Fruit fly (Drosophila melanogaster) Kc167 (cell line): Measurements from ENCODE around the gene PGRP-SA.

Experiments used
- Sin3A ChIP-seq: fragments of >200 bp; optimal IDR thresholded peaks from 2 replicates; lab custom pipeline; 2018; ENCODE audit warnings: missing external identifiers
- h ChIP-seq: fragments of >200 bp; optimal IDR thresholded peaks from 3 replicates; lab custom pipeline; 2018; ENCODE audit warnings: missing external identifiers
- insv ChIP-seq: fragments of >200 bp; optimal IDR thresholded peaks from 3 replicates; lab custom pipeline; 2018; ENCODE audit warnings: missing external identifiers
- psq ChIP-seq: fragments of >200 bp; optimal IDR thresholded peaks from 2 replicates; lab custom pipeline; 2017; ENCODE audit warnings: missing external identifiers
- ttk ChIP-seq: sonication (Bioruptor generic); optimal IDR thresholded peaks from 2 replicates; lab custom pipeline; 2017; ENCODE audit warnings: missing external identifiers

DNA sequence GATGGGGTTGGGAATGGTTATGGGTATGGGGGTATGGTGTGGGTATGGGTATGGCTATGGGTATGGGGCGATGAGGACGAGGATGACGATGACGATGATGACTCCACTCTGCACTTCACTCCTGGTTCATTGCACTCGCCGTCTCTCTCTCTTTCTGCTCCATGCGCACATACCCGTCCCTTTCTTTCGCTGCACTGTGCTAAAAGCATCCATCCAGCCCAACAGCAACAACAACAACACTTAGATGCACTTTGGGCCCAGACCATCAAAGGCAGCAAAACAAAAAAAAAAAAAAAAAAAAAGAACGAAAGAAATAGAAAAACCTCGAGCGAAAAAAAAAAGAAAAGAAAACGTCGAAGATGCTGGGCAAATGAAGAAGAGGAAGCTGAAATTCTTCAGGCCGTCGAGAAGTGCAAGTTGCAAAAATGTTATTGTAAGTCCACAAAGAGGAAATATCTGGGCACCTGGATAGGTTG lies 16.5 kb upstream of the PGRP-SA start:
- no peak for TF ChIP-seq Sin3A
- TF ChIP-seq psq: no peak
- no peak for TF ChIP-seq ttk
- TF ChIP-seq h (lab: Kevin White, UChicago): no peak
- TF ChIP-seq insv: no peak
